Fruit fly (Drosophila melanogaster): ENCODE data around the gene Pvf3.

DNA sequence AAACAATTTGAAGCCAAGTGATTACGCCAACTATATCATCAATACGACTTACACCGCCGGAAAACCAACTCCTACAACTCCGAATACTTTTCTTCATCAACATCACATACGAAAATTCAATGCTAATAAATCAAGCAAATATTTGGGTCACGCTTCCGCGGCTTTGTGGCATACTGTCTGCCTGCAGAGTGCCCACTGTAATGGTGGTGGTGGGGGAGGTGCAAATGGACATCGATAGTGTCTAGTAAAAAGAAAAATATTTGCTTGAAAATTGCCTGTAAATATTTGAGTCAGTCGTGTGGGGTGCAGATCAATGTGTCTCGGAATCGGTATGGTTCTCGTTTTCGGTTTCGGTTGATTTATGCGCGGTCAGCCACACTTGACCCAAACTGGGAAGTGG is 8.3 kb upstream of the Pvf3 start:
- TF ChIP-seq insv (optimal IDR thresholded peaks at IDR 0.05) (no peak), Myc (optimal IDR thresholded peaks at IDR 0.05) (no peak), psq (optimal IDR thresholded peaks at IDR 0.05) (no peak), h (optimal IDR thresholded peaks at IDR 0.05) (no peak)
